Fruit fly (Drosophila melanogaster) whole organism, embryonic: Measurements from ENCODE around the gene CG6149.

Experiments
- Asciz ChIP-seq: fragments of 200-800 bp; sonication (Bioruptor generic); optimal IDR thresholded peaks from 2 replicates; lab custom pipeline; 2017; ENCODE audit warnings: missing biosample characterization, mild to moderate bottlenecking, missing genetic modification characterization, missing genetic modification reagents
- Atf-2 ChIP-seq: fragments of 200-800 bp; sonication (Bioruptor generic); optimal IDR thresholded peaks from 2 replicates; lab custom pipeline; 2016; ENCODE audit warnings: missing biosample characterization, missing genetic modification characterization
- CG11456 ChIP-seq: fragments of 200-800 bp; sonication (Bioruptor generic); IDR thresholded peaks from 3 replicates; pipeline ENCODE4 v1.3.6; 2022; ENCODE audit warnings: missing biosample characterization, missing genetic modification characterization
- CG12071 ChIP-seq: fragments of 200-800 bp; sonication (Bioruptor generic); optimal IDR thresholded peaks from 3 replicates; lab custom pipeline; 2018; ENCODE audit warnings: missing biosample characterization, mild to moderate bottlenecking, missing genetic modification characterization
- CG12219 ChIP-seq: fragments of 200-800 bp; sonication (Bioruptor generic); optimal IDR thresholded peaks from 3 replicates; lab custom pipeline; 2018; ENCODE audit warnings: missing biosample characterization, mild to moderate bottlenecking, missing genetic modification characterization
- CG12391 ChIP-seq: fragments of 200-800 bp; sonication (Bioruptor generic); optimal IDR thresholded peaks from 3 replicates; lab custom pipeline; 2018; ENCODE audit warnings: missing biosample characterization, mild to moderate bottlenecking, missing genetic modification characterization, moderate library complexity
- CG12659 ChIP-seq: fragments of 200-800 bp; sonication (Bioruptor generic); optimal IDR thresholded peaks from 3 replicates; lab custom pipeline; 2017; ENCODE audit warnings: mild to moderate bottlenecking, missing biosample characterization, missing genetic modification reagents, missing genetic modification characterization
- CG14667 ChIP-seq: fragments of 200-800 bp; sonication (Bioruptor generic); IDR thresholded peaks from 2 replicates; pipeline ENCODE4 v1.3.6; 2022; ENCODE audit warnings: missing biosample characterization, missing genetic modification characterization
- CG14860 ChIP-seq: fragments of 200-800 bp; sonication (Bioruptor generic); IDR thresholded peaks from 3 replicates; pipeline ENCODE4 v1.3.6; 2022; ENCODE audit warnings: missing biosample characterization, missing genetic modification characterization; ENCODE audit not compliant: partially characterized antibody
- CG15601 ChIP-seq: fragments of 200-800 bp; sonication (Bioruptor generic); optimal IDR thresholded peaks from 3 replicates; lab custom pipeline; 2019; ENCODE audit warnings: missing biosample characterization, mild to moderate bottlenecking, missing genetic modification characterization, moderate library complexity
- CG17385 ChIP-seq: fragments of 200-800 bp; sonication (Bioruptor generic); optimal IDR thresholded peaks from 3 replicates; lab custom pipeline; 2018; ENCODE audit warnings: missing biosample characterization, mild to moderate bottlenecking, missing genetic modification characterization
- CG17829 ChIP-seq: fragments of 200-800 bp; optimal IDR thresholded peaks from 2 replicates; lab custom pipeline; 2019; ENCODE audit warnings: missing biosample characterization, mild to moderate bottlenecking, missing genetic modification characterization, moderate library complexity
- CG34224 ChIP-seq: fragments of 200-800 bp; sonication (Bioruptor generic); IDR thresholded peaks from 3 replicates; pipeline ENCODE4 v1.3.6; 2022; ENCODE audit warnings: missing biosample characterization, missing genetic modification characterization; ENCODE audit not compliant: partially characterized antibody
- CG5953 ChIP-seq: fragments of 200-800 bp; sonication (Bioruptor generic); IDR thresholded peaks from 2 replicates; pipeline ENCODE4 v1.3.6; 2022; ENCODE audit warnings: missing biosample characterization, missing genetic modification characterization
- CG6854 ChIP-seq: fragments of 200-800 bp; sonication (Bioruptor generic); optimal IDR thresholded peaks from 3 replicates; lab custom pipeline; 2017; ENCODE audit warnings: missing biosample characterization, mild to moderate bottlenecking, missing genetic modification characterization
- CG7839 ChIP-seq: fragments of 200-800 bp; sonication (Bioruptor generic); optimal IDR thresholded peaks from 3 replicates; lab custom pipeline; 2018; ENCODE audit warnings: missing biosample characterization, mild to moderate bottlenecking, missing genetic modification characterization, moderate library complexity
- CG9727 ChIP-seq: fragments of 200-800 bp; sonication (Bioruptor generic); optimal IDR thresholded peaks from 3 replicates; lab custom pipeline; 2017; ENCODE audit warnings: missing biosample characterization, mild to moderate bottlenecking, missing genetic modification characterization
- Camta ChIP-seq: fragments of 200-800 bp; sonication (Bioruptor generic); optimal IDR thresholded peaks from 2 replicates; lab custom pipeline; 2016; ENCODE audit warnings: missing biosample characterization, missing genetic modification characterization
- CoRest ChIP-seq: fragments of 200-800 bp; sonication (Bioruptor generic); optimal IDR thresholded peaks from 3 replicates; lab custom pipeline; 2018; ENCODE audit warnings: missing biosample characterization, mild to moderate bottlenecking, missing genetic modification characterization, moderate library complexity
- D19A ChIP-seq: fragments of 200-800 bp; optimal IDR thresholded peaks from 3 replicates; lab custom pipeline; 2019; ENCODE audit warnings: missing biosample characterization, mild to moderate bottlenecking, missing genetic modification characterization, moderate library complexity
- Dek ChIP-seq: fragments of 200-800 bp; sonication (Bioruptor generic); optimal IDR thresholded peaks from 3 replicates; lab custom pipeline; 2019; ENCODE audit warnings: missing biosample characterization, mild to moderate bottlenecking, missing genetic modification characterization, moderate library complexity
- Doc2 ChIP-seq: fragments of 200-800 bp; sonication (Bioruptor generic); IDR thresholded peaks from 2 replicates; pipeline ENCODE4 v1.3.6; 2022; ENCODE audit warnings: missing biosample characterization, missing genetic modification characterization
- Fer3 ChIP-seq: fragments of 200-800 bp; sonication (Bioruptor generic); optimal IDR thresholded peaks from 2 replicates; lab custom pipeline; 2018; ENCODE audit warnings: missing biosample characterization, mild to moderate bottlenecking, missing genetic modification characterization, moderate library complexity
- HLHmδ ChIP-seq: fragments of 200-800 bp; sonication (Bioruptor generic); optimal IDR thresholded peaks from 2 replicates; lab custom pipeline; 2018; ENCODE audit warnings: missing biosample characterization, mild to moderate bottlenecking, missing genetic modification characterization, moderate library complexity
- Lhr ChIP-seq: fragments of 200-800 bp; sonication (Bioruptor generic); optimal IDR thresholded peaks from 3 replicates; lab custom pipeline; 2017; ENCODE audit warnings: mild to moderate bottlenecking, missing biosample characterization, missing genetic modification reagents, missing genetic modification characterization
- Lim3 ChIP-seq: fragments of 200-800 bp; sonication (Bioruptor generic); IDR thresholded peaks from 2 replicates; pipeline ENCODE4 v1.3.6; 2022; ENCODE audit warnings: missing biosample characterization, missing genetic modification characterization
- Neu2 ChIP-seq: fragments of 200-800 bp; sonication (Bioruptor generic); optimal IDR thresholded peaks from 3 replicates; lab custom pipeline; 2016; ENCODE audit warnings: missing biosample characterization, missing genetic modification characterization, borderline replicate concordance
- Oli ChIP-seq: fragments of 200-800 bp; sonication (Bioruptor generic); optimal IDR thresholded peaks from 2 replicates; lab custom pipeline; 2018; ENCODE audit warnings: missing biosample characterization, mild to moderate bottlenecking, missing genetic modification characterization, moderate library complexity
- Optix ChIP-seq: fragments of 200-800 bp; sonication (Bioruptor generic); IDR thresholded peaks from 3 replicates; pipeline ENCODE4 v1.3.6; 2022; ENCODE audit warnings: missing biosample characterization, missing genetic modification characterization
- Ptx1 ChIP-seq: fragments of 200-800 bp; sonication (Bioruptor generic); IDR thresholded peaks from 2 replicates; pipeline ENCODE4 v1.3.6; 2022; ENCODE audit warnings: missing biosample characterization, missing genetic modification characterization
- Six4 ChIP-seq: fragments of 200-800 bp; sonication (Bioruptor generic); optimal IDR thresholded peaks from 2 replicates; lab custom pipeline; 2016; ENCODE audit warnings: missing biosample characterization, missing genetic modification characterization
- Sox100B ChIP-seq: fragments of 200-800 bp; sonication (Bioruptor generic); optimal IDR thresholded peaks from 3 replicates; lab custom pipeline; 2018; ENCODE audit warnings: missing biosample characterization, mild to moderate bottlenecking, missing genetic modification characterization
- Ssrp ChIP-seq: fragments of 200-800 bp; sonication (Bioruptor generic); optimal IDR thresholded peaks from 2 replicates; lab custom pipeline; 2018; ENCODE audit warnings: missing biosample characterization, mild to moderate bottlenecking, missing genetic modification characterization, moderate library complexity
- Xrp1 ChIP-seq: fragments of 200-800 bp; sonication (Bioruptor generic); IDR thresholded peaks from 2 replicates; pipeline ENCODE4 v1.3.6; 2022; ENCODE audit warnings: missing biosample characterization, missing genetic modification characterization
- YL-1 ChIP-seq: fragments of 200-800 bp; sonication (Bioruptor generic); optimal IDR thresholded peaks from 3 replicates; lab custom pipeline; 2017; ENCODE audit warnings: missing biosample characterization, mild to moderate bottlenecking, missing genetic modification characterization
- ab ChIP-seq: fragments of 200-800 bp; sonication (Bioruptor generic); optimal IDR thresholded peaks from 2 replicates; lab custom pipeline; 2016; ENCODE audit warnings: missing biosample characterization, missing genetic modification characterization
- cato ChIP-seq: fragments of 200-800 bp; sonication (Bioruptor generic); optimal IDR thresholded peaks from 2 replicates; lab custom pipeline; 2016; ENCODE audit warnings: missing biosample characterization, missing genetic modification characterization, borderline replicate concordance
- caup ChIP-seq: fragments of 200-800 bp; sonication (Bioruptor generic); optimal IDR thresholded peaks from 3 replicates; lab custom pipeline; 2017; ENCODE audit warnings: missing biosample characterization, mild to moderate bottlenecking, missing genetic modification characterization, moderate library complexity; ENCODE audit not compliant: severe bottlenecking
- chn ChIP-seq: fragments of 200-800 bp; sonication (Bioruptor generic); optimal IDR thresholded peaks from 2 replicates; lab custom pipeline; 2016; ENCODE audit warnings: missing biosample characterization, missing genetic modification characterization
- disco-r ChIP-seq: fragments of 200-800 bp; sonication (Bioruptor generic); optimal IDR thresholded peaks from 2 replicates; lab custom pipeline; 2016; ENCODE audit warnings: missing biosample characterization, missing genetic modification characterization
- fd3F ChIP-seq: fragments of 200-800 bp; sonication (Bioruptor generic); optimal IDR thresholded peaks from 2 replicates; lab custom pipeline; 2018; ENCODE audit warnings: missing biosample characterization, mild to moderate bottlenecking, missing genetic modification characterization, moderate library complexity
- gce ChIP-seq: fragments of 200-800 bp; sonication (Bioruptor generic); IDR thresholded peaks from 3 replicates; pipeline ENCODE4 v1.3.6; 2022; ENCODE audit warnings: missing biosample characterization, missing genetic modification characterization
- gcm ChIP-seq: fragments of 200-800 bp; sonication (Bioruptor generic); optimal IDR thresholded peaks from 2 replicates; lab custom pipeline; 2019; ENCODE audit warnings: missing biosample characterization, mild to moderate bottlenecking, missing genetic modification characterization, moderate library complexity
- jing ChIP-seq: fragments of 200-800 bp; sonication (Bioruptor generic); optimal IDR thresholded peaks from 2 replicates; lab custom pipeline; 2018; ENCODE audit warnings: missing biosample characterization, mild to moderate bottlenecking, missing genetic modification characterization
- kay ChIP-seq: fragments of 200-800 bp; sonication (Bioruptor generic); optimal IDR thresholded peaks from 2 replicates; lab custom pipeline; 2016; ENCODE audit warnings: missing biosample characterization, missing genetic modification characterization
- lilli ChIP-seq: fragments of 200-800 bp; sonication (Bioruptor generic); optimal IDR thresholded peaks from 3 replicates; lab custom pipeline; 2016; ENCODE audit warnings: missing biosample characterization, missing genetic modification characterization
- nau ChIP-seq: fragments of 200-800 bp; sonication (Bioruptor generic); optimal IDR thresholded peaks from 3 replicates; lab custom pipeline; 2017; ENCODE audit warnings: missing biosample characterization, mild to moderate bottlenecking, missing genetic modification characterization, missing genetic modification reagents
- sim ChIP-seq: fragments of 200-800 bp; sonication (Bioruptor generic); IDR thresholded peaks from 2 replicates; pipeline ENCODE4 v1.3.6; 2022; ENCODE audit warnings: missing biosample characterization, missing genetic modification characterization
- sug ChIP-seq: fragments of 200-800 bp; optimal IDR thresholded peaks from 2 replicates; lab custom pipeline; 2019; ENCODE audit warnings: missing biosample characterization, mild to moderate bottlenecking, missing genetic modification characterization, moderate library complexity
- wor ChIP-seq: fragments of 200-800 bp; sonication (Bioruptor generic); IDR thresholded peaks from 2 replicates; pipeline ENCODE4 v1.3.6; 2022; ENCODE audit warnings: missing biosample characterization, missing genetic modification characterization
- z ChIP-seq: fragments of 200-800 bp; sonication (Bioruptor generic); IDR thresholded peaks from 3 replicates; pipeline ENCODE4 v1.3.6; 2022; ENCODE audit warnings: missing biosample characterization, missing genetic modification characterization

The CG6149 gene

dm6 chr3L:11444169-11444568 is 8.9 kb upstream of the CG6149 start (continued):
- TF ChIP-seq CG14860 (no peak), Camta (GFP tag; lab: Kevin White, UChicago) (no peak), Ptx1 (peak; percentile 39; the same call in 1 of the 2 replicates), CG12659 (GFP tag; lab: Kevin White, UChicago) (no peak), Fer3 (tag; lab: Kevin White, UChicago) (no peak), CG12219 (GFP tag; lab: Kevin White, UChicago) (no peak), CG17829 (tag; lab: Kevin White, UChicago) (peak; percentile 3), CG12071 (no peak), Dek (tag; lab: Kevin White, UChicago) (peak; percentile 9), Asciz (GFP tag; lab: Kevin White, UChicago) (peak; percentile 13), chn (GFP tag; lab: Kevin White, UChicago) (no peak), Lhr (GFP tag; lab: Kevin White, UChicago) (no peak), z (GFP tag; lab: Robert Waterston, UW) (no peak), Ssrp (tag; lab: Kevin White, UChicago) (peak; percentile 33), wor (no peak), Sox100B (GFP tag; lab: Kevin White, UChicago) (peak; percentile 62), Optix (no peak), ab (GFP tag; lab: Kevin White, UChicago) (no peak), gcm (GFP tag; lab: Kevin White, UChicago) (no peak), Doc2 (GFP tag; lab: Robert Waterston, UW) (no peak), D19A (peak; percentile 89), YL-1 (GFP tag; lab: Kevin White, UChicago) (no peak), CG7839 (tag; lab: Kevin White, UChicago) (peak; percentile 48), Oli (peak; percentile 19), CoRest (peak; percentile 56), gce (GFP tag; lab: Robert Waterston, UW) (no peak), CG14667 (GFP tag; lab: Robert Waterston, UW) (no peak), kay (no peak), sim (GFP tag; lab: Robert Waterston, UW) (no peak), CG11456 (GFP tag; lab: Robert Waterston, UW) (no peak), cato (GFP tag; lab: Kevin White, UChicago) (no peak), jing (GFP tag; lab: Kevin White, UChicago) (no peak), CG15601 (peak; percentile 4), nau (no peak), Xrp1 (no peak), Lim3 (no peak), CG12391 (tag; lab: Kevin White, UChicago) (peak; percentile 11), lilli (GFP tag; lab: Kevin White, UChicago) (no peak), CG34224 (no peak), CG5953 (GFP tag; lab: Robert Waterston, UW) (no peak), Six4 (no peak), sug (no peak), CG6854 (GFP tag; lab: Kevin White, UChicago) (no peak), CG17385 (peak; percentile 26), Atf-2 (GFP tag; lab: Kevin White, UChicago) (no peak), CG9727 (GFP tag; lab: Kevin White, UChicago) (no peak), disco-r (GFP tag; lab: Kevin White, UChicago) (no peak), Neu2 (no peak), HLHmδ (GFP tag; lab: Kevin White, UChicago) (no peak), fd3F (no peak), caup (GFP tag; lab: Kevin White, UChicago) (no peak)
